Worm (Caenorhabditis elegans): Measurements from ENCODE around the gene B0285.6.

DNA sequence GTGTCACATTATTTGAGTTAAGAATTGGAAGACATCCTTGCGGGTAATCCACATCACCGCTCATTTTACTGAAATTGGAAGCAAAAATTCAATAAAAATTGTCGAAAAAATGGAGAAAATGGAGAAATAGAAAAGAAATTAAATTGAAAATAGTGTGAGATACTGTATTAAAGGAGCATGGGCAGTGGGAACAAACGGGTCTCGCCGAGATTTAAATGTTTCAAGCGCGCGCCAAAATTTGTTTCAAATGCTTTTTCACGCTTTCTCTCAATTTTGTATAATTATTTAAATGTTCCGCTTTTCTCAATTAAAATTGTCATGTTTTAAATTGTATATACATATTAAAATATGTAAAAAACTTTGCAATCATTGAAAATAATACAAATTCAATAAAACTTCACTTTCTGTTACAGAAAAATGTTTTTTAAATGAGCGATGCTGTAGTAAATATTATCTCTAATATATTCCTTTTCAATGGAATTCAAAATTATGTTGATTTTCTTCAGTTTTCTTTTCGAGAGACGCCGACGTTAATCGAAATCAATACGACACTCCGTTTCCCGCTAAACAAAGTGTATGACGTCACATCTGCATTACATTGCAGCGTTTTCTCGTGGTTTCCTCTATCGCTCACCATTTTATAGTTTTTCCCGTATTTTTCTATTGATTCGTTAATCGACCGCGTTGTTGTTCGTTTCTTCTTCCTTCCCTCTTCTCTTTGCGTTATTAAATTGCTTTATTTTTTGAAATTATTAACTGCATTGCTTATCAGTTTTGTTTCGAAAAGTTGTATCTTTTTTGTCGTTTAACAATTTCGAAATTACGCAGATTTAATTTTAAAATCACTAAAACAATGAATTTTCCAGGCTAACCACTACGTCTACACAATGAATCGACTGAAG, 36.6 kb upstream of the B0285.6 start, which contains the start of the genes evl-14 and dcn-1:
- no peak for TF ChIP-seq him-1 (tag; optimal IDR thresholded peaks at IDR 0.05)
- TF ChIP-seq W03F9.2 (tag; optimal IDR thresholded peaks at IDR 0.05), result peak; percentile 50
- no peak for TF ChIP-seq dao-5 (tag; optimal IDR thresholded peaks at IDR 0.05)

Measured in whole organism, L4/young adult.